Fruit fly (Drosophila melanogaster): ENCODE measurements around the gene Smr.

The Smr gene

DNA sequence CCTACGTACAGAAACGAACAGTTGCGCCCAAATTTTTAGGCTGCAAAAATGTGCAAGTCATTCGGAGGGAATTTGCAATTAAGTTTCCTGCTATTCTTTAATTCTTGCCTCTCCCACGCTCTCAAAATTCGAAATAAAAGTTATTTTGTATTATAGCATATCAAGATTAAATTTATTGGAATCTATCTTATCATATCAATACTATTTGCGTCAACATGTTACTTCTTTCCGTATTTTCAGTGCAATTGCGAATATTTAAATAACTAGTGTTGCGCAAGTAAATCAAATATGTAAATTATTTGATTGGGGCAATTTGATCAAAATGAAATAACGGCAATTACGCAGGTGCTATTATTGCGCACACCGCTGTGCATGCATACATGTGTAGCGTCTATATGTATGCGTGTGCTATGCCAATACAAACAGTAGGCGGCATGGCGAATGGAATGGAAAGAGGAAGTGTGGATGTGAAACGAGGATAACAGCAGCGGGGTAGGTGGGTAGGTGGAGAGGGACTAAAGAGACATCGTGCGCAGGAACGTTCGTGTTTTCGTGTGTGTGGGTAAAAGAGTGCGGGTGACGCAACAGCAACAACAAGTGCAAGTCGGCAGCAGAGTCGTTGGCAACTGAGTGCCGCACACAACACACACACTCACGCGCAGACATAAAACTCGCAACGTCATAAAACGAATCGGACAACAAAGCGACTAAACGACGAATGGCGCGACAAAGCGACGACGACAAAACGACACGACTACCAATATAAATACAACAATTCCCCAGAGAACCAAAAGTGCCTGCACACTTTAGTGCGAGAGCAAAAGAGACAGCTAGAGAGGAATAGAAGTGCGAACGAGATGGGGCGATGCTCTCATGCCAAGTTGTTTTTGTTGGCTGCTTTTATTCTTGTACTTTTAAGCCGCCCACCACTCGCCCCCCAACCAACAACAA, 6.7 kb downstream of the Smr start (continued):
- TF ChIP-seq CG14667 (GFP tag; IDR thresholded peaks at IDR 0.05) (peak; percentile 73; the same call in 1 of the 2 replicates), CG34422 (GFP tag; IDR thresholded peaks at IDR 0.05) (peak; percentile 81), lmd (GFP tag; IDR thresholded peaks at IDR 0.05) (peak; percentile 90), CG31365 (tag; optimal IDR thresholded peaks at IDR 0.05) (peak; percentile 66), vnd (GFP tag; IDR thresholded peaks at IDR 0.05; ENCODE audit: partially characterized antibody) (no peak), gem (tag; optimal IDR thresholded peaks at IDR 0.05) (peak; percentile 97), CG5180 (GFP tag; optimal IDR thresholded peaks at IDR 0.05) (peak; percentile 74), CG15514 (GFP tag; optimal IDR thresholded peaks at IDR 0.05) (peak; percentile 56), Kr (GFP tag; optimal IDR thresholded peaks at IDR 0.05) (peak; percentile 74), Nf-YB (GFP tag; optimal IDR thresholded peaks at IDR 0.05) (peak; percentile 82), Dref (GFP tag; IDR thresholded peaks at IDR 0.05) (no peak), ci (GFP tag; IDR thresholded peaks at IDR 0.05) (peak; percentile 62; the same call in 2 of the 3 replicates), danr (GFP tag; IDR thresholded peaks at IDR 0.05) (peak; percentile 78), luna (GFP tag; optimal IDR thresholded peaks at IDR 0.05) (peak; percentile 82), Ptx1 (GFP tag; IDR thresholded peaks at IDR 0.05) (peak; percentile 84), nerfin-1 (tag; optimal IDR thresholded peaks at IDR 0.05) (peak; percentile 87), CG10979 (tag; optimal IDR thresholded peaks at IDR 0.05) (peak; percentile 94), Doc3 (GFP tag; IDR thresholded peaks at IDR 0.05; ENCODE audit: partially characterized antibody) (no peak), Poxn (GFP tag; IDR thresholded peaks at IDR 0.05) (peak; percentile 58), shn (GFP tag; optimal IDR thresholded peaks at IDR 0.05) (peak; percentile 81), CG2116 (GFP tag; optimal IDR thresholded peaks at IDR 0.05) (peak; percentile 71), CG6175 (GFP tag; IDR thresholded peaks at IDR 0.05) (0 out of 3 replicates have a peak, but pooled peaks have one; percentile 48), Neu2 (GFP tag; optimal IDR thresholded peaks at IDR 0.05; ENCODE audit: borderline replicate concordance) (peak; percentile 42), dpn (GFP tag; optimal IDR thresholded peaks at IDR 0.05) (peak; percentile 93 to 95), CG11456 (GFP tag; IDR thresholded peaks at IDR 0.05) (peak; percentile 81), zfh2 (GFP tag; optimal IDR thresholded peaks at IDR 0.05) (peak; percentile 90), Six4 (GFP tag; optimal IDR thresholded peaks at IDR 0.05) (peak; percentile 89), CG1529 (GFP tag; optimal IDR thresholded peaks at IDR 0.05) (peak; percentile 94), CG4360 (GFP tag; IDR thresholded peaks at IDR 0.05) (peak; percentile 92), mirr (GFP tag; optimal IDR thresholded peaks at IDR 0.05) (peak; percentile 60), da (GFP tag; optimal IDR thresholded peaks at IDR 0.05) (peak; percentile 79), CG1233 (GFP tag; optimal IDR thresholded peaks at IDR 0.05) (peak; percentile 96), ato (GFP tag; IDR thresholded peaks at IDR 0.05; ENCODE audit: partially characterized antibody) (no peak), esg (GFP tag; conservative IDR thresholded peaks at IDR 0.05) (peak; percentile 83), rib (GFP tag; IDR thresholded peaks at IDR 0.05) (peak; percentile 79), ssp (GFP tag; IDR thresholded peaks at IDR 0.05) (peak; percentile 73), chn (GFP tag; optimal IDR thresholded peaks at IDR 0.05) (peak; percentile 91), CG9932 (GFP tag; IDR thresholded peaks at IDR 0.05) (peak; percentile 79), CG9876 (GFP tag; optimal IDR thresholded peaks at IDR 0.05) (peak; percentile 74), bab2 (GFP tag; optimal IDR thresholded peaks at IDR 0.05) (peak; percentile 90), chinmo (GFP tag; IDR thresholded peaks at IDR 0.05; ENCODE audit: partially characterized antibody) (peak; percentile 97), CG34376 (GFP tag; optimal IDR thresholded peaks at IDR 0.05) (peak; percentile 94), CG10543 (GFP tag; optimal IDR thresholded peaks at IDR 0.05) (peak; percentile 73), seq (GFP tag; IDR thresholded peaks at IDR 0.05) (peak; percentile 81), CG7372 (GFP tag; IDR thresholded peaks at IDR 0.05) (peak; percentile 81), CG17829 (tag; optimal IDR thresholded peaks at IDR 0.05) (peak; percentile 93), HmgZ (tag; optimal IDR thresholded peaks at IDR 0.05) (peak; percentile 91), ac (GFP tag; optimal IDR thresholded peaks at IDR 0.05) (peak; percentile 88)
